Fruit fly (Drosophila melanogaster): ENCODE results near the gene Sid.

dm6 chr3R:28630861-28631260, 39.6 kb upstream of the Sid start:
- no peak for TF ChIP-seq ttk (optimal IDR thresholded peaks at IDR 0.05)
- no peak for TF ChIP-seq Myc (optimal IDR thresholded peaks at IDR 0.05)
